Fruit fly (Drosophila melanogaster): ENCODE measurements around the gene CG9701.

The CG9701 gene

DNA sequence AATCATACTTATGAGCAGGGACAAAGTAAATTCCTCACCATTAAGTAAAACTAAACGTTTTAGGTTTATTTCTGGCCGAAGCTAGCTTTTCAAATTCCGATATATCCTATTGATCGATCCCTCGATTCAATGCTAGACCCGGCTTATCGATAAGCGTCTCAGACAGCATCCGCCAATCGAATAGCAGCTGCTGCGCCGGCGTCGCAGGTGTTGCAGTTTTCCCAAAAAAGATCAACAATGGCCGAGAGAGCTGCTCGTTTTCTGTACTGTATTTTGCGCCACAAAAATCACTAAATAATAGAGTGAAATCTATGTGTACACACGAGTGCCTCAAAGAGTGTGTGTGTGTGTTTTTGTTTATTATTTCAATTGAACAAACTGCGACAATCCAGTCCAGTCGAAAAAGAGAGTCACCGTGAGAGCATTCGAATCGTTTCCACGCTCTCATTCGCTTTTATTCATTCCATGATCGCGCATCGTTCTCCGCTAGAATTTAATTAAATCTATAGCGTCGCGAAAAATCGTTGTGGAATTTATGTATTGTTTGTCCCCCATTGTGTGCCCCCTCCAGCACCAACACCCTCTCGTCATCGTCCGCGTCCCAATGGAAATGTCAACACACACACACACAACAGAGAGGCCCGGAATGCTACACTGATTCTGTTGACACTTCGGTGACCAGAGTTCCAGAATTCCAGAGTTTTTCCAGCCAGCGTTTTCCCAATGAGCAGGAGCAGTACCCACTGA, 19.7 kb upstream of the CG9701 start (continued):
- TF ChIP-seq CG16863 (GFP tag; optimal IDR thresholded peaks at IDR 0.05), result no peak
- peak; percentile 31 for TF ChIP-seq stwl (tag; optimal IDR thresholded peaks at IDR 0.05)
- no peak for TF ChIP-seq sens-2 (GFP tag; IDR thresholded peaks at IDR 0.05)
- peak; percentile 19 for TF ChIP-seq Side (GFP tag; optimal IDR thresholded peaks at IDR 0.05)
- peak; percentile 47; the same call in 1 of the 2 replicates for TF ChIP-seq unc-4 (GFP tag; IDR thresholded peaks at IDR 0.05; ENCODE audit: partially characterized antibody)
- peak; percentile 35 for TF ChIP-seq CG3995 (GFP tag; optimal IDR thresholded peaks at IDR 0.05)
- TF ChIP-seq Med (GFP tag), result no peak
- peak; percentile 68 for TF ChIP-seq zen2 (GFP tag; IDR thresholded peaks at IDR 0.05; ENCODE audit: partially characterized antibody)
- TF ChIP-seq sd (tag; optimal IDR thresholded peaks at IDR 0.05), result peak; percentile 95
- TF ChIP-seq Scr (GFP tag; IDR thresholded peaks at IDR 0.05; ENCODE audit: partially characterized antibody), result peak; percentile 60
- TF ChIP-seq CG9817 (tag; optimal IDR thresholded peaks at IDR 0.05), result no peak
- TF ChIP-seq CG14050 (GFP tag; IDR thresholded peaks at IDR 0.05), result no peak
- no peak for TF ChIP-seq CG30431 (GFP tag; optimal IDR thresholded peaks at IDR 0.05)
- peak; percentile 55 for TF ChIP-seq amos (GFP tag; IDR thresholded peaks at IDR 0.05; ENCODE audit: partially characterized antibody)
- TF ChIP-seq CG6854 (GFP tag; optimal IDR thresholded peaks at IDR 0.05), result peak; percentile 33
- TF ChIP-seq vnd (GFP tag; IDR thresholded peaks at IDR 0.05; ENCODE audit: partially characterized antibody), result peak; percentile 64
- TF ChIP-seq CG9609 (GFP tag; optimal IDR thresholded peaks at IDR 0.05), result no peak
- TF ChIP-seq CG3407 (GFP tag; optimal IDR thresholded peaks at IDR 0.05), result no peak
- TF ChIP-seq TFAM (GFP tag; optimal IDR thresholded peaks at IDR 0.05), result no peak
- peak; percentile 11 for TF ChIP-seq twi (tag; optimal IDR thresholded peaks at IDR 0.05)
- no peak for TF ChIP-seq HHEX (GFP tag; optimal IDR thresholded peaks at IDR 0.05)
- no peak for TF ChIP-seq unpg (GFP tag; optimal IDR thresholded peaks at IDR 0.05)
- TF ChIP-seq PHDP (tag; optimal IDR thresholded peaks at IDR 0.05), result no peak
- peak; percentile 1 for TF ChIP-seq CG14710 (tag; optimal IDR thresholded peaks at IDR 0.05)
- no peak for TF ChIP-seq trh (GFP tag; optimal IDR thresholded peaks at IDR 0.05)
- TF ChIP-seq CG7372 (GFP tag; IDR thresholded peaks at IDR 0.05), result no peak
- TF ChIP-seq phol (tag; optimal IDR thresholded peaks at IDR 0.05), result peak; percentile 7
- TF ChIP-seq BEAF-32 (GFP tag; optimal IDR thresholded peaks at IDR 0.05), result peak; percentile 18
- no peak for TF ChIP-seq CHES-1-like (GFP tag; optimal IDR thresholded peaks at IDR 0.05)
- peak; percentile 66; the same call in 2 of the 3 replicates for TF ChIP-seq Opbp (GFP tag; IDR thresholded peaks at IDR 0.05; ENCODE audit: partially characterized antibody)
- no peak for TF ChIP-seq CG12219 (GFP tag; optimal IDR thresholded peaks at IDR 0.05)
- TF ChIP-seq Nf-YC (tag; optimal IDR thresholded peaks at IDR 0.05), result peak; percentile 58
- TF ChIP-seq sens (GFP tag), result peak; percentile 72
- no peak for TF ChIP-seq Antp (GFP tag; optimal IDR thresholded peaks at IDR 0.05)
- peak; percentile 61; the same call in 1 of the 3 replicates for TF ChIP-seq CG6791 (GFP tag; IDR thresholded peaks at IDR 0.05; ENCODE audit: partially characterized antibody)
- TF ChIP-seq her (GFP tag; optimal IDR thresholded peaks at IDR 0.05), result no peak
- no peak for TF ChIP-seq cas (GFP tag; IDR thresholded peaks at IDR 0.05)
- peak; percentile 76; the same call in 1 of the 2 replicates for TF ChIP-seq nerfin-2 (GFP tag; IDR thresholded peaks at IDR 0.05; ENCODE audit: partially characterized antibody)
- peak; percentile 60; the same call in 1 of the 3 replicates for TF ChIP-seq hb (GFP tag; IDR thresholded peaks at IDR 0.05; ENCODE audit: partially characterized antibody)
- TF ChIP-seq ac (GFP tag; optimal IDR thresholded peaks at IDR 0.05), result peak; percentile 66
- peak; percentile 19 for TF ChIP-seq pzg (GFP tag; optimal IDR thresholded peaks at IDR 0.05)
- no peak for TF ChIP-seq CG9727 (GFP tag; optimal IDR thresholded peaks at IDR 0.05)
- TF ChIP-seq tna (GFP tag; IDR thresholded peaks at IDR 0.05; ENCODE audit: partially characterized antibody), result peak; percentile 57; the same call in 1 of the 2 replicates
- peak; percentile 54 for TF ChIP-seq cg (GFP tag; optimal IDR thresholded peaks at IDR 0.05)
- peak in 1 of 2 experiments; percentile 58 for TF ChIP-seq crp (GFP tag; optimal IDR thresholded peaks at IDR 0.05)
- TF ChIP-seq toy (GFP tag; IDR thresholded peaks at IDR 0.05), result no peak
- TF ChIP-seq CG18599 (GFP tag; optimal IDR thresholded peaks at IDR 0.05), result no peak
